Worm (Caenorhabditis elegans) whole organism, young adult: Measurements from ENCODE around the gene pcp-3.

ENCODE experiments used
- B0336.3 ChIP-seq: fragments of 200-800 bp; sonication (Bioruptor generic); IDR thresholded peaks from 2 replicates; pipeline ENCODE4 v1.3.6; 2022; ENCODE audit warnings: missing genetic modification characterization, missing compliant biosample characterization
- F10E7.11 ChIP-seq: sonication (generic microtip); optimal IDR thresholded peaks from 2 replicates; lab custom pipeline; 2017; ENCODE audit warnings: mild to moderate bottlenecking, missing genetic modification characterization, moderate library complexity, missing compliant biosample characterization
- F22D6.2 ChIP-seq: sonication (generic microtip); optimal IDR thresholded peaks from 2 replicates; lab custom pipeline; 2016; ENCODE audit warnings: mild to moderate bottlenecking, missing genetic modification characterization, missing compliant biosample characterization
- F33H1.4 ChIP-seq: fragments of 200-800 bp; sonication (Bioruptor generic); IDR thresholded peaks from 2 replicates; pipeline ENCODE4 v1.3.6; 2022; ENCODE audit warnings: missing genetic modification reagents, missing genetic modification characterization, missing compliant biosample characterization
- F37B4.10 ChIP-seq: fragments of 200-800 bp; sonication (Bioruptor generic); IDR thresholded peaks from 2 replicates; pipeline ENCODE4 v1.3.6; 2022; ENCODE audit warnings: missing genetic modification characterization, missing compliant biosample characterization
- F49E8.2 ChIP-seq: sonication (generic microtip); optimal IDR thresholded peaks from 3 replicates; lab custom pipeline; 2017; ENCODE audit warnings: missing genetic modification characterization, mild to moderate bottlenecking, missing compliant biosample characterization, antibody characterized with exemption, moderate library complexity; ENCODE audit not compliant: insufficient read depth
- F55B11.4 ChIP-seq: sonication (generic microtip); optimal IDR thresholded peaks from 2 replicates; lab custom pipeline; 2016; ENCODE audit warnings: missing compliant biosample characterization, missing genetic modification characterization, borderline replicate concordance; ENCODE audit not compliant: insufficient read depth
- T26A5.8 ChIP-seq: sonication (generic microtip); optimal IDR thresholded peaks from 2 replicates; lab custom pipeline; 2016; ENCODE audit warnings: missing genetic modification characterization, missing compliant biosample characterization
- Y53F4B.3 ChIP-seq: fragments of 200-800 bp; sonication (Bioruptor generic); IDR thresholded peaks from 2 replicates; pipeline ENCODE4 v1.3.6; 2022; ENCODE audit warnings: missing genetic modification reagents, missing genetic modification characterization, missing compliant biosample characterization
- Y56A3A.18 ChIP-seq: fragments of 200-800 bp; sonication (Bioruptor generic); IDR thresholded peaks from 2 replicates; pipeline ENCODE4 v1.3.6; 2022; ENCODE audit warnings: missing genetic modification reagents, missing genetic modification characterization, missing compliant biosample characterization
- Y95B8A.8 ChIP-seq: fragments of 200-800 bp; sonication (Bioruptor generic); IDR thresholded peaks from 2 replicates; pipeline ENCODE4 v1.3.6; 2022; ENCODE audit warnings: missing genetic modification reagents, missing genetic modification characterization, missing compliant biosample characterization
- akir-1 ChIP-seq: fragments of 200-800 bp; sonication (Bioruptor generic); optimal IDR thresholded peaks from 2 replicates; lab custom pipeline; 2018; ENCODE audit warnings: mild to moderate bottlenecking, missing genetic modification characterization, moderate library complexity, missing compliant biosample characterization
- attf-3 ChIP-seq: fragments of 200-800 bp; sonication (Bioruptor generic); conservative IDR thresholded peaks from 2 replicates; pipeline ENCODE4 v1.3.6; 2022; ENCODE audit warnings: missing genetic modification reagents, missing genetic modification characterization, missing compliant biosample characterization
- attf-5 ChIP-seq: fragments of 200-800 bp; sonication (Bioruptor generic); optimal IDR thresholded peaks from 2 replicates; lab custom pipeline; 2018; ENCODE audit warnings: mild to moderate bottlenecking, missing genetic modification characterization, missing compliant biosample characterization
- ccch-3 ChIP-seq: fragments of 200-800 bp; sonication (Bioruptor generic); optimal IDR thresholded peaks from 2 replicates; lab custom pipeline; 2018; ENCODE audit warnings: mild to moderate bottlenecking, missing genetic modification characterization, missing compliant biosample characterization
- ceh-100 ChIP-seq: fragments of 200-800 bp; sonication (Bioruptor generic); IDR thresholded peaks from 2 replicates; pipeline ENCODE4 v1.3.6; 2022; ENCODE audit warnings: missing genetic modification reagents, missing genetic modification characterization, missing compliant biosample characterization
- ceh-79 ChIP-seq: sonication (generic microtip); optimal IDR thresholded peaks from 2 replicates; lab custom pipeline; 2017; ENCODE audit warnings: mild to moderate bottlenecking, missing genetic modification characterization, missing compliant biosample characterization
- ceh-91 ChIP-seq: fragments of 200-800 bp; sonication (Bioruptor generic); IDR thresholded peaks from 2 replicates; pipeline ENCODE4 v1.3.6; 2022; ENCODE audit warnings: missing genetic modification reagents, missing genetic modification characterization, missing compliant biosample characterization
- ets-4 ChIP-seq: fragments of 200-800 bp; sonication (Bioruptor generic); optimal IDR thresholded peaks from 2 replicates; lab custom pipeline; 2018; ENCODE audit warnings: mild to moderate bottlenecking, missing genetic modification characterization, missing compliant biosample characterization
- hlh-12 ChIP-seq: sonication (generic microtip); optimal IDR thresholded peaks from 2 replicates; lab custom pipeline; 2016; ENCODE audit warnings: missing genetic modification characterization, missing compliant biosample characterization
- hmg-1.2 ChIP-seq: fragments of 200-800 bp; sonication (Bioruptor generic); IDR thresholded peaks from 2 replicates; pipeline ENCODE4 v1.3.6; 2022; ENCODE audit warnings: missing genetic modification reagents, missing genetic modification characterization, missing compliant biosample characterization
- hmg-20 ChIP-seq: fragments of 200-800 bp; sonication (Bioruptor generic); IDR thresholded peaks from 2 replicates; pipeline ENCODE4 v1.3.6; 2022; ENCODE audit warnings: missing genetic modification reagents, missing genetic modification characterization, missing compliant biosample characterization
- hsf-1 ChIP-seq: fragments of 200-800 bp; sonication (Bioruptor generic); IDR thresholded peaks from 2 replicates; pipeline ENCODE4 v1.3.6; 2022; ENCODE audit warnings: missing genetic modification reagents, missing genetic modification characterization, missing compliant biosample characterization
- let-526 ChIP-seq: fragments of 200-800 bp; sonication (Bioruptor generic); IDR thresholded peaks from 2 replicates; pipeline ENCODE4 v1.3.6; 2022; ENCODE audit warnings: missing genetic modification reagents, missing genetic modification characterization, missing compliant biosample characterization
- lin-40 ChIP-seq: sonication (generic microtip); optimal IDR thresholded peaks from 2 replicates; lab custom pipeline; 2016; ENCODE audit warnings: missing genetic modification characterization, mild to moderate bottlenecking, missing compliant biosample characterization, missing genotype, missing genetic modification reagents
- lin-54 ChIP-seq: fragments of 200-800 bp; sonication (Bioruptor generic); optimal IDR thresholded peaks from 2 replicates; lab custom pipeline; 2018; ENCODE audit warnings: mild to moderate bottlenecking, missing genetic modification characterization, missing compliant biosample characterization
- lsy-27 ChIP-seq: sonication (generic microtip); optimal IDR thresholded peaks from 2 replicates; lab custom pipeline; 2017; ENCODE audit warnings: missing genetic modification characterization, mild to moderate bottlenecking, missing compliant biosample characterization, antibody characterized with exemption, missing genotype, borderline replicate concordance; ENCODE audit not compliant: insufficient read depth
- madf-3 ChIP-seq: fragments of 200-800 bp; sonication (Bioruptor generic); IDR thresholded peaks from 2 replicates; pipeline ENCODE4 v1.3.6; 2022; ENCODE audit warnings: missing genetic modification reagents, missing genetic modification characterization, missing compliant biosample characterization
- mcd-1 ChIP-seq: fragments of 200-800 bp; sonication (Bioruptor generic); IDR thresholded peaks from 2 replicates; pipeline ENCODE4 v1.3.6; 2022; ENCODE audit warnings: missing genetic modification reagents, missing genetic modification characterization, missing compliant biosample characterization
- mel-28 ChIP-seq: sonication (generic microtip); optimal IDR thresholded peaks from 2 replicates; lab custom pipeline; 2016; ENCODE audit warnings: borderline replicate concordance, mild to moderate bottlenecking, missing genetic modification characterization, missing compliant biosample characterization
- nhr-179 ChIP-seq: sonication (generic microtip); optimal IDR thresholded peaks from 2 replicates; lab custom pipeline; 2016; ENCODE audit warnings: mild to moderate bottlenecking, missing genetic modification characterization, missing compliant biosample characterization
- nhr-90 ChIP-seq: sonication (generic microtip); optimal IDR thresholded peaks from 2 replicates; lab custom pipeline; 2016; ENCODE audit warnings: missing genotype, mild to moderate bottlenecking, missing genetic modification characterization, missing compliant biosample characterization
- pha-4 ChIP-seq: fragments of 150-350 bp; sonication (generic microtip); optimal IDR thresholded peaks from 2 replicates; lab custom pipeline; 2014; ENCODE audit warnings: missing biosample characterization, missing genetic modification reagents, missing genetic modification characterization
- rcor-1 ChIP-seq: fragments of 200-800 bp; sonication (Bioruptor generic); IDR thresholded peaks from 2 replicates; pipeline ENCODE4 v1.3.6; 2022; ENCODE audit warnings: missing genetic modification reagents, missing genetic modification characterization, missing compliant biosample characterization
- repo-1 ChIP-seq: sonication (generic microtip); optimal IDR thresholded peaks from 2 replicates; lab custom pipeline; 2017; ENCODE audit warnings: mild to moderate bottlenecking, missing genetic modification characterization, missing compliant biosample characterization
- snpc-1.1 ChIP-seq: sonication (generic microtip); optimal IDR thresholded peaks from 2 replicates; lab custom pipeline; 2017; ENCODE audit warnings: missing genetic modification characterization, mild to moderate bottlenecking, missing compliant biosample characterization, antibody characterized with exemption, moderate library complexity, missing genotype, missing genetic modification reagents; ENCODE audit not compliant: insufficient read depth
- sptf-2 ChIP-seq: fragments of 200-800 bp; sonication (Bioruptor generic); optimal IDR thresholded peaks from 2 replicates; lab custom pipeline; 2018; ENCODE audit warnings: mild to moderate bottlenecking, missing genetic modification characterization, missing compliant biosample characterization
- tbx-9 ChIP-seq: sonication (generic microtip); optimal IDR thresholded peaks from 2 replicates; lab custom pipeline; 2016; ENCODE audit warnings: borderline replicate concordance, missing genetic modification characterization, inconsistent platforms, missing compliant biosample characterization
- xnd-1 ChIP-seq: sonication (generic microtip); optimal IDR thresholded peaks from 2 replicates; lab custom pipeline; 2016; ENCODE audit warnings: missing genotype, missing genetic modification reagents, missing genetic modification characterization, missing compliant biosample characterization
- zfh-2 ChIP-seq: fragments of 200-800 bp; sonication (Bioruptor generic); conservative IDR thresholded peaks from 2 replicates; pipeline ENCODE4 v1.3.6; 2022; ENCODE audit warnings: missing genetic modification reagents, missing genetic modification characterization, missing compliant biosample characterization
- ztf-22 ChIP-seq: fragments of 200-800 bp; sonication (Bioruptor generic); optimal IDR thresholded peaks from 2 replicates; lab custom pipeline; 2018; ENCODE audit warnings: mild to moderate bottlenecking, missing genetic modification characterization, moderate library complexity, missing compliant biosample characterization

The pcp-3 gene

DNA sequence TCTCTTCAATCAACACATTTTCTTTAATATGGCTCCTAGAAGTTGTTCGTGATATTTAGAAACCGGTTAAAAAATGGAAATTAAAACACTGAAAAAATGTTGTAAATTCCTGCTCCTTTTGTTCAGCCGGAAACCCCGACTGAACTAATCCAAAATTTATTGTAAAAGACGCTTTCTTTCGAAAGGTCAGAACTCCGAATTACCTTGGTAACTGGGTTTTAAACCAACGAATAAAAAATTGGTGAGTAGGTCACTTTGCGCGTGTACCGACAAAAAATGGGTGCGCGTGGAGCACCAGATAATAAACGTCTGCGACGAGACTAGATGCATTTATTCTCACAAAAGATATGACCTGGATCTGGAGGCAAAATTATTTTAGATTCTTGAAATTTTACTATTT, 28.2 kb downstream of the pcp-3 start (continued):
- no peak for TF ChIP-seq tbx-9 (tag; lab: Kevin White, UChicago)
- TF ChIP-seq hsf-1 (GFP tag; lab: Robert Waterston, UW) = no peak
- no peak for TF ChIP-seq F22D6.2 (tag; lab: Kevin White, UChicago)
- no peak for TF ChIP-seq ceh-100 (GFP tag; lab: Robert Waterston, UW)
- no peak for TF ChIP-seq madf-3
- no peak for TF ChIP-seq nhr-90 (tag; lab: Kevin White, UChicago)
- TF ChIP-seq akir-1 (GFP tag; lab: Kevin White, UChicago) = no peak
- TF ChIP-seq F49E8.2 (tag; lab: Kevin White, UChicago) = peak; percentile 13
- TF ChIP-seq rcor-1 = peak; percentile 46; the same call in 1 of the 2 replicates
- TF ChIP-seq ets-4 = no peak
- no peak for TF ChIP-seq nhr-179
- no peak for TF ChIP-seq lsy-27
- no peak for TF ChIP-seq Y56A3A.18 (GFP tag; lab: Robert Waterston, UW)
- no peak for TF ChIP-seq lin-54 (GFP tag; lab: Kevin White, UChicago)
- TF ChIP-seq F37B4.10 (GFP tag; lab: Robert Waterston, UW) = no peak
- no peak for TF ChIP-seq xnd-1 (tag; lab: Kevin White, UChicago)
- no peak for TF ChIP-seq F55B11.4 (tag; lab: Kevin White, UChicago)
- peak; percentile 52; the same call in 1 of the 2 replicates for TF ChIP-seq hmg-1.2 (GFP tag; lab: Robert Waterston, UW)
- 0 out of 2 replicates have a peak, but pooled peaks have one; percentile 32 for TF ChIP-seq hmg-20 (GFP tag; lab: Robert Waterston, UW)
- TF ChIP-seq hlh-12 = no peak
- peak; percentile 88 for TF ChIP-seq snpc-1.1 (tag; lab: Kevin White, UChicago)
- no peak for TF ChIP-seq Y53F4B.3 (GFP tag; lab: Robert Waterston, UW)
- no peak for TF ChIP-seq Y95B8A.8 (GFP tag; lab: Robert Waterston, UW)
- no peak for TF ChIP-seq F10E7.11 (tag; lab: Kevin White, UChicago)
- no peak for TF ChIP-seq F33H1.4 (GFP tag; lab: Robert Waterston, UW)
- TF ChIP-seq repo-1 = no peak
- TF ChIP-seq ceh-91 (GFP tag; lab: Robert Waterston, UW) = no peak
- no peak for TF ChIP-seq mel-28 (tag; lab: Kevin White, UChicago)
- TF ChIP-seq zfh-2 (GFP tag; lab: Robert Waterston, UW) = no peak
- TF ChIP-seq sptf-2 (GFP tag; lab: Kevin White, UChicago) = no peak
- no peak for TF ChIP-seq ztf-22 (GFP tag; lab: Kevin White, UChicago)
- TF ChIP-seq T26A5.8 (tag; lab: Kevin White, UChicago) = no peak
- TF ChIP-seq let-526 (GFP tag; lab: Robert Waterston, UW) = no peak
- TF ChIP-seq B0336.3 (GFP tag; lab: Robert Waterston, UW) = no peak; the same call in 1 of the 2 replicates
- no peak for TF ChIP-seq pha-4 (tag; lab: Kevin White, UChicago)

DNA sequence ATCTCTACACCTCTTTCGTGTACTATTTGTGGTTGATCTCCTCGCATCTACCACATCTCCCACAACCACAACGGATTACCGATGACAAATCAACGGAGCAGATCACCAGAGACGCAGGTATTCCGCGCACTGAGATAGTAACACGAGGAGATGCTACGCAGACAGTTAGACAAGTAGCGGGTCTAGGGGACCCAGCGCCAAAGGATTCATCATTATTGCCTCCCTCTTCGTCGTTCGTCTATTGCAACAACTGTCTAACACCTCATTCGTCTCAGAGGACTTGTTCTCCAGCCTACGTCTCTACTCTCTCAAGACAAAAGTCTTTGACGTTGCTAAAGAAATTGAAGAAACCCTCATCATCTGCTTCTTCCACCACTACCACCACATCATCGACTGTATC, 37.3 kb downstream of the pcp-3 start:
- TF ChIP-seq hmg-1.2 (GFP tag; lab: Robert Waterston, UW) (peak; percentile 50; the same call in 1 of the 2 replicates), F37B4.10 (GFP tag; lab: Robert Waterston, UW) (no peak), lin-40 (peak; percentile 16), ceh-79 (no peak), ccch-3 (GFP tag; lab: Kevin White, UChicago) (no peak), mcd-1 (GFP tag; lab: Robert Waterston, UW) (0 out of 2 replicates have a peak, but pooled peaks have one; percentile 20), attf-5 (GFP tag; lab: Kevin White, UChicago) (peak; percentile 8), attf-3 (no peak)
- TF ChIP-seq, all 124 proteins: peak for 4
